Fruit fly (Drosophila melanogaster): ENCODE data around the gene Syn.

The Syn gene

DNA sequence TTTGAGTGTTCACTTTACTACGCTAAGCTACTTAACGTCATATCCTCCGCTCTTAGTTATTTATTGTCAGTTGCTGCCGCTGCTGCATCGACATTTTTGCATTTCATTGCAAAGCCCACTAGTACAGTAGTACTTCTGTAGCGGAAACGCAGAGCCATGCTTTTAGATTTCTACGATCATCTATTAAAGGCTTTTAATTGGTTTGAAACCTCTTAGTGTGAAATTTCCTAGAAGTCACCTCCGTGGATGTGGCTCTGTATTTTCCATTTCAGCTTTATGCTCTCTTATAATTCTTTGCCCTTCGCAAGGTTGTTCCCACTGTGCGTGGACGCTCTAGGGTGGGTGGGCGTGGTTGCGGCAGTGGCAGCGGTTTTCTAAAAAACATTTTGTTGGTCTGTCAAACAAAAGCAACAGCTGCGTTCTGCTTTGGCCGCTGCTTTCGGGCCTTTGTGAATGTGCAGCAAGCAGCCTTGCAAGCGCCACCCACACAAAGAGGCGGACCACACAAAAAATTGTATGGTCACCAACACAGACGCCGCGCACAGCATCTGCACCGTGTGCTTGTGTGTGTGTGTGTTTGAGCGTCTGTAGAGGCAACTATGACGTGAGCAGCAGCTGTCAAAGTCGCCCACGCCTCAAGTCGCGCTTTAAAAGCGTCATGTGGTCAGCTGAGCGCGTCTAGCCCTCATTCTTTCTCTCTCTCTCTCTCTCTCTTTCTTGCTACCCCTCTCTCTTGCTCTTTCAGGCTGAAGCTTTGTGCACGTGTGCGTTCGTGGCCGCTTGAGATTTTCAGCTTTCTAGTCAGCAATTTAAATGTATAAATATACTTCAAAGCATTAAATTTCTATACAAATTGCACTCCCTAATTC, 76.4 kb downstream of the Syn start:
- no peak for TF ChIP-seq CG8159 (tag; optimal IDR thresholded peaks at IDR 0.05)
- no peak for TF ChIP-seq CG34367 (tag; optimal IDR thresholded peaks at IDR 0.05)
- TF ChIP-seq CG9948 (tag; optimal IDR thresholded peaks at IDR 0.05): no peak
- TF ChIP-seq gl (tag; optimal IDR thresholded peaks at IDR 0.05): no peak
- TF ChIP-seq CG32121 (GFP tag; IDR thresholded peaks at IDR 0.05): no peak
- TF ChIP-seq CG8301 (tag; optimal IDR thresholded peaks at IDR 0.05): no peak
- no peak for TF ChIP-seq D1 (tag; optimal IDR thresholded peaks at IDR 0.05)
- TF ChIP-seq CG10348 (GFP tag; IDR thresholded peaks at IDR 0.05): no peak
- TF ChIP-seq Pif1A (GFP tag; optimal IDR thresholded peaks at IDR 0.05): no peak
- no peak for TF ChIP-seq CG17806 (tag; optimal IDR thresholded peaks at IDR 0.05)
- TF ChIP-seq CG4496 (GFP tag; IDR thresholded peaks at IDR 0.05): 0 out of 3 replicates have a peak, but pooled peaks have one; percentile 28
- peak; percentile 6 for TF ChIP-seq CG14655 (GFP tag; optimal IDR thresholded peaks at IDR 0.05)
- TF ChIP-seq Pif1B (GFP tag; optimal IDR thresholded peaks at IDR 0.05): no peak
- TF ChIP-seq rn (GFP tag; IDR thresholded peaks at IDR 0.05): no peak
- no peak for TF ChIP-seq CG12605 (GFP tag; IDR thresholded peaks at IDR 0.05)
- TF ChIP-seq fd96Ca (GFP tag; IDR thresholded peaks at IDR 0.05): peak; percentile 66; the same call in 2 of the 3 replicates
- no peak for TF ChIP-seq EcR (GFP tag; optimal IDR thresholded peaks at IDR 0.05)
- TF ChIP-seq CG15710 (tag; optimal IDR thresholded peaks at IDR 0.05): peak; percentile 3
- TF ChIP-seq CG13204 (GFP tag; optimal IDR thresholded peaks at IDR 0.05): peak; percentile 51
- no peak for TF ChIP-seq Ets98B (GFP tag; IDR thresholded peaks at IDR 0.05)
- TF ChIP-seq Snoo (tag; optimal IDR thresholded peaks at IDR 0.05): no peak

DNA sequence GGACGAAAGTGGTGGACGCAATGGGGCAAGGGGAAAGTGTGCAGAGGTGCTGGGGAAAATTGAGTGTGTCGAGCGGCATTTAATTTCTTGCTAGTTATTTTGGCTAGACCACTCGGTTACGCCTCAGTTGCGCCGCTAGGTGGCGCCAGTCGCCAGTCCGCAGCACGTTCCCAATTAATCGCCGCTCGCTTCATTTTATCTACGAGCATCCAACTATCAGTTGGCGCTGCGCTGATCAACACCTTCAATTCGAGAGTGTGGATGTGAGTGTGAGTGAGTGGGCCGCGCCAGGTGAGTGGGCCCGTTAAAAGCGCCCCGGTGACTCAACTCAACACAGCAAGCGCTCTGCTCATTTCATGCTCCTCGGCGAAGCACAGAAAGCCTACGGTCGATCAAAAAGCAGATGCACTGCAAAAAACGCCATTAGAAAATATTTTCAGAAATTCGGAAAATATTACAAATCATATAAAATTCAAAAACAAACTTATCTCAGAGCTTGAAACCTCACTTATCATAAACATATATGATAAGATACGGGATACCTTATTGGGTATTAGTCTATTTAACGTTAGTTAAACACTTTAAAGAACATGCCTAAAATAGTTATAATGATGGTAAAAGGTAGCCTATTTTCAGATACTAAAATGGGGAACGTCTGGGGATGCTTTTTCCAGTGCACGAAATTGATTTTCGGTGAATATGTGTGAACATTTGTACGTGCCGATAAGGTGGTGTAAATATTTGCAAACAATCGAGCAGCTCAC, 77.8 kb downstream of the Syn start:
- TF ChIP-seq Pif1A (GFP tag; optimal IDR thresholded peaks at IDR 0.05) (peak; percentile 79), CG13204 (GFP tag; optimal IDR thresholded peaks at IDR 0.05) (no peak), Pif1B (GFP tag; optimal IDR thresholded peaks at IDR 0.05) (peak; percentile 38), CG14655 (GFP tag; optimal IDR thresholded peaks at IDR 0.05) (peak; percentile 74), EcR (GFP tag; optimal IDR thresholded peaks at IDR 0.05) (no peak), CG10348 (GFP tag; IDR thresholded peaks at IDR 0.05) (peak; percentile 35; the same call in 1 of the 2 replicates), CG8159 (tag; optimal IDR thresholded peaks at IDR 0.05) (peak; percentile 65), CG17806 (tag; optimal IDR thresholded peaks at IDR 0.05) (peak; percentile 64), rn (GFP tag; IDR thresholded peaks at IDR 0.05) (no peak), CG12605 (GFP tag; IDR thresholded peaks at IDR 0.05) (peak; percentile 68), Ets98B (GFP tag; IDR thresholded peaks at IDR 0.05) (peak; percentile 74), CG9948 (tag; optimal IDR thresholded peaks at IDR 0.05) (peak; percentile 68), CG4496 (GFP tag; IDR thresholded peaks at IDR 0.05) (peak; percentile 71), gl (tag; optimal IDR thresholded peaks at IDR 0.05) (no peak), CG32121 (GFP tag; IDR thresholded peaks at IDR 0.05) (peak; percentile 79), CG34367 (tag; optimal IDR thresholded peaks at IDR 0.05) (peak; percentile 31), CG15710 (tag; optimal IDR thresholded peaks at IDR 0.05) (peak; percentile 65), D1 (tag; optimal IDR thresholded peaks at IDR 0.05) (no peak), fd96Ca (GFP tag; IDR thresholded peaks at IDR 0.05) (no peak), Snoo (tag; optimal IDR thresholded peaks at IDR 0.05) (peak; percentile 91), CG8301 (tag; optimal IDR thresholded peaks at IDR 0.05) (peak; percentile 83)

DNA sequence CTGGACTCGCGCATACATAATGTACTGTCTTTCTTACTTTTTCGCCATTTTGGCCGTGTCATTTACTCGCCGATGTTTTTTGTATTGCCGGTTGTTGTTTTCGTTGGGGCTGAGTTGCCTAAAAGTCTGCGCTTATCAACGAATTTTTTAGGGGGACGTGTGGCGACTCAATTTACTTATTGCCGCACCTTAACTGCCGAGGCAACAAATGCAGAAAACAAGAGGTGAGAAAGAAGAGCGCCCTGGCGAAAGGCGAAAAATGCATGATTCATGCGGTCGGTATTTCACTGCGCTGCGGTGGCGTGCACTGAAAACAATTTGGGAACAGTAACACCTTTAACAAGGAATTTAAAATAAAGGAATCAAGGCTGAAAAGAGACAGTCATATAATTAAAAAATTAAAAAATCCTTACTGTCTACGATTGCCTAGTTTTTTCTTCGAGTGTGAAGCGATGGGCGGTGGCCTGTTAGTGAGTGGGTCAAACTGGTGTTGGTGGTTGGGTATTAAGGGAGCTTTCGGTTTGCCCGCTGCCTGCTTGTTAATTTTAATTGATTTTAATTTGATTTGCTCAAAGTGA, 78.5 kb downstream of the Syn start:
- TF ChIP-seq gl (tag; optimal IDR thresholded peaks at IDR 0.05): no peak
- peak; percentile 90 for TF ChIP-seq CG4496 (GFP tag; IDR thresholded peaks at IDR 0.05)
- TF ChIP-seq Pif1B (GFP tag; optimal IDR thresholded peaks at IDR 0.05): peak; percentile 45
- no peak for TF ChIP-seq EcR (GFP tag; optimal IDR thresholded peaks at IDR 0.05)
- TF ChIP-seq CG34367 (tag; optimal IDR thresholded peaks at IDR 0.05): peak; percentile 27
- 0 out of 2 replicates have a peak, but pooled peaks have one; percentile 27 for TF ChIP-seq CG10348 (GFP tag; IDR thresholded peaks at IDR 0.05)
- no peak for TF ChIP-seq CG13204 (GFP tag; optimal IDR thresholded peaks at IDR 0.05)
- peak; percentile 81 for TF ChIP-seq rn (GFP tag; IDR thresholded peaks at IDR 0.05)
- TF ChIP-seq CG12605 (GFP tag; IDR thresholded peaks at IDR 0.05): peak; percentile 72
- peak; percentile 86 for TF ChIP-seq CG32121 (GFP tag; IDR thresholded peaks at IDR 0.05)
- TF ChIP-seq fd96Ca (GFP tag; IDR thresholded peaks at IDR 0.05): peak; percentile 90
- TF ChIP-seq CG14655 (GFP tag; optimal IDR thresholded peaks at IDR 0.05): peak; percentile 46
- no peak for TF ChIP-seq D1 (tag; optimal IDR thresholded peaks at IDR 0.05)
- peak; percentile 56 for TF ChIP-seq CG15710 (tag; optimal IDR thresholded peaks at IDR 0.05)
- TF ChIP-seq CG17806 (tag; optimal IDR thresholded peaks at IDR 0.05): peak; percentile 66
- peak; percentile 70 for TF ChIP-seq Pif1A (GFP tag; optimal IDR thresholded peaks at IDR 0.05)
- TF ChIP-seq CG8159 (tag; optimal IDR thresholded peaks at IDR 0.05): peak; percentile 49
- peak; percentile 17 for TF ChIP-seq CG9948 (tag; optimal IDR thresholded peaks at IDR 0.05)
- TF ChIP-seq CG8301 (tag; optimal IDR thresholded peaks at IDR 0.05): peak; percentile 53
- peak; percentile 83 for TF ChIP-seq Ets98B (GFP tag; IDR thresholded peaks at IDR 0.05)
- TF ChIP-seq Snoo (tag; optimal IDR thresholded peaks at IDR 0.05): peak; percentile 82

DNA sequence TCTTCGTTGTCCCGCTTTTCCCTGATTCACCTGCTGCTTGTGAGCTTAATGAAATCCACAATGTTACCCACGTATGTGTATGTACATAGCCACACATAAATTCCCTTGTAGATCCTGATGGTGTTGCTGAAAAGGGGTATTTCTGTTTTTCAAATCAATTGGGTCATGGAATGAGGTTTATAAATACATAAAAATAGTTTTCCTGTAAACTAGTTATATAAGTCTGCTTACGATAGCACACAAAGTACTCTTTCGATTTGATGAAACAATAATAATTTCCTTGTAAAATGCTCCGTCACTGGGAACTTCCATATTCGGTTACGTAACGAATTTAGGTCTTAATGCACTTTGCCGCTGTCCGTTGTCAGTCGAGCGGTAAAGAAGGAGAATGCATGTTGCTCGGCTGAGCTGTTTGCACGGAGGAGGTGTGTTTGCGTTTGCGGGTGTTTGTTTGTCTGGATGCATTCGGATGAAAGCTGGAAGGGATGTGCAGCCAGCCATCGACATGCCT, 79.5 kb downstream of the Syn start:
- TF ChIP-seq Pif1A (GFP tag; optimal IDR thresholded peaks at IDR 0.05) (peak; percentile 6), CG32121 (GFP tag; IDR thresholded peaks at IDR 0.05) (peak; percentile 9; the same call in 1 of the 2 replicates), CG15710 (tag; optimal IDR thresholded peaks at IDR 0.05) (peak; percentile 46), CG13204 (GFP tag; optimal IDR thresholded peaks at IDR 0.05) (no peak), rn (GFP tag; IDR thresholded peaks at IDR 0.05) (no peak), CG14655 (GFP tag; optimal IDR thresholded peaks at IDR 0.05) (peak; percentile 34), CG8159 (tag; optimal IDR thresholded peaks at IDR 0.05) (peak; percentile 56), Ets98B (GFP tag; IDR thresholded peaks at IDR 0.05) (no peak), CG9948 (tag; optimal IDR thresholded peaks at IDR 0.05) (peak; percentile 23), CG17806 (tag; optimal IDR thresholded peaks at IDR 0.05) (peak; percentile 51), CG34367 (tag; optimal IDR thresholded peaks at IDR 0.05) (peak; percentile 9), Pif1B (GFP tag; optimal IDR thresholded peaks at IDR 0.05) (no peak), CG4496 (GFP tag; IDR thresholded peaks at IDR 0.05) (peak; percentile 17; the same call in 1 of the 3 replicates)
